Worm (Caenorhabditis elegans): ENCODE results near the gene cyk-4.

cyk-4 gene

ce11 chrIII:13721066-13721465 lies 50.0 kb downstream of the cyk-4 start:
- TF ChIP-seq ref-1 (GFP tag; conservative IDR thresholded peaks at IDR 0.05) (no peak), med-1 (GFP tag; optimal IDR thresholded peaks at IDR 0.05; ENCODE audit: insufficient read depth) (no peak), ztf-29 (GFP tag; IDR thresholded peaks at IDR 0.05) (no peak), tab-1 (GFP tag; IDR thresholded peaks at IDR 0.05) (peak; percentile 73; the same call in 1 of the 2 replicates), T22C8.4 (GFP tag; IDR thresholded peaks at IDR 0.05) (no peak), klf-2 (GFP tag; conservative IDR thresholded peaks at IDR 0.05) (no peak; the same call in 1 of the 2 replicates), flt-1 (GFP tag; IDR thresholded peaks at IDR 0.05) (peak; percentile 80), cog-1 (tag; optimal IDR thresholded peaks at IDR 0.05) (peak; percentile 22), ztf-23 (GFP tag; IDR thresholded peaks at IDR 0.05) (peak; percentile 48; the same call in 1 of the 2 replicates)

DNA sequence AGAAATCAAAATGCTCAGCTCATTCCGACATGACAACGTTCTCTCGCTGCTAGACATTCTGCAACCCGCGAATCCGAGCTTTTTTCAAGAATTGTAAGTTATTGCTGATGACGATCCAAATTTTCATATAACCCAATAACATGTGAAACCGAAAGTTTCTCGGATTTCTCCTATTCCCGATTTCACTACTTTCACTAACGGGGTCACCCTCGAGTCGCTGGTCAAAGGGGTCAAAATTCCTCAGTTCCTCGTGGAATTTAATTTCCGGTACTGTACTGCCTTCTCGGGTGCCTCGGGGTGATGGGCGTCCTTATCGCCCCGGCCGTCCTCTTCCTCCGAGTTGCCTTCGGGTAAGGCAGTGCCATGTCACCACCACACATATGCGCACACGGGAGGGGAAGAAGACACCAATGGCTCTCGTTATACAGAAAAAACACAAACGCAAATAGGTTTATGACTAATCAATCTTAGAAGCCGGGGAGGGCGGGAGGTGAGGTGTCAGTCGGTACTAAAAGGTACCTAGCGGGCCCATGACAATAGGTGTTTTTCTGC lies 50.8 kb downstream of the cyk-4 start:
- TF ChIP-seq klf-2 (GFP tag; conservative IDR thresholded peaks at IDR 0.05) = no peak
- TF ChIP-seq med-1 (GFP tag; optimal IDR thresholded peaks at IDR 0.05; ENCODE audit: insufficient read depth) = no peak
- TF ChIP-seq T22C8.4 (GFP tag; IDR thresholded peaks at IDR 0.05) = no peak
- TF ChIP-seq ztf-29 (GFP tag; IDR thresholded peaks at IDR 0.05) = no peak
- no peak for TF ChIP-seq ref-1 (GFP tag; conservative IDR thresholded peaks at IDR 0.05)
- TF ChIP-seq flt-1 (GFP tag; IDR thresholded peaks at IDR 0.05) = peak; percentile 55; the same call in 1 of the 2 replicates
- TF ChIP-seq ztf-23 (GFP tag; IDR thresholded peaks at IDR 0.05) = no peak
- TF ChIP-seq cog-1 (tag; optimal IDR thresholded peaks at IDR 0.05) = peak; percentile 4
- TF ChIP-seq tab-1 (GFP tag; IDR thresholded peaks at IDR 0.05) = peak; percentile 59; the same call in 1 of the 2 replicates

ce11 chrIII:13719247-13719758 lies 51.7 kb downstream of the cyk-4 start:
- TF ChIP-seq klf-2 (GFP tag; conservative IDR thresholded peaks at IDR 0.05) = no peak
- TF ChIP-seq tab-1 (GFP tag; IDR thresholded peaks at IDR 0.05) = no peak
- TF ChIP-seq med-1 (GFP tag; optimal IDR thresholded peaks at IDR 0.05; ENCODE audit: insufficient read depth) = no peak
- no peak for TF ChIP-seq cog-1 (tag; optimal IDR thresholded peaks at IDR 0.05)
- TF ChIP-seq ref-1 (GFP tag; conservative IDR thresholded peaks at IDR 0.05) = no peak
- no peak for TF ChIP-seq flt-1 (GFP tag; IDR thresholded peaks at IDR 0.05)
- TF ChIP-seq T22C8.4 (GFP tag; IDR thresholded peaks at IDR 0.05) = no peak
- no peak for TF ChIP-seq ztf-23 (GFP tag; IDR thresholded peaks at IDR 0.05)
- TF ChIP-seq ztf-29 (GFP tag; IDR thresholded peaks at IDR 0.05) = no peak

All from whole organism, midembryonic.